Worm (Caenorhabditis elegans) whole organism, L4/young adult: ENCODE measurements around the gene tat-3.

Experiments used
- W03F9.2 ChIP-seq: fragments of 150-350 bp; optimal IDR thresholded peaks from 2 replicates; lab custom pipeline; 2014; ENCODE audit warnings: missing biosample characterization, missing genetic modification characterization
- dao-5 ChIP-seq: sonication (generic microtip); optimal IDR thresholded peaks from 2 replicates; lab custom pipeline; 2016; ENCODE audit warnings: missing genotype, missing genetic modification characterization, moderate library complexity, missing compliant biosample characterization
- him-1 ChIP-seq: sonication (generic microtip); optimal IDR thresholded peaks from 2 replicates; lab custom pipeline; 2016; ENCODE audit warnings: missing genotype, missing genetic modification reagents, missing genetic modification characterization, missing compliant biosample characterization

DNA sequence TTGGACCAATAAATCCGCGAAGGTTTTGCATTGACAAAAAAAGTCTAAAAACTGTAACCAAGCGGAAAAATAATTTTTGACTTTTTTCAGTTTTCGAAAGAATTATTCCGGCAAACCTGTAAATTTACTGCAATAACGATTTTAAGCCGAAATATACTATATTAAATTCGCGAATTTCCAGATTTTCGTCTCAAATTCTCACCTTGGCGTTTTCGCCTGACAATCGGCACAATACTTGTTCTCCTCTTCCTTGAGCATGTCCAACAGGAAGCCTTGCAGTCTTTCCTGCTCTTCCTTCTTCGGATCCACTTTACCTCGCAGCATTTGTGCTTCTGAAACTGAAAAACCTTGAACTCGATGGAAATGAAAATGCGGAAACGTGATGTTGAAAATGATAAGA lies 8.9 kb upstream of the tat-3 start, which contains the start of gene smap-1:
- TF ChIP-seq W03F9.2 (tag; lab: Kevin White, UChicago) (no peak), dao-5 (no peak), him-1 (tag; lab: Kevin White, UChicago) (no peak)
